Worm (Caenorhabditis elegans) whole organism, L3 larva: Measurements from ENCODE around the gene cest-2.2.
A peak's percentile ranks its signal among the peaks of the same experiment; 100 is the strongest.

Source experiments
- R02D3.7 ChIP-seq: fragments of 150-350 bp; optimal IDR thresholded peaks from 2 replicates; lab custom pipeline; 2014; ENCODE audit warnings: missing biosample characterization, missing genetic modification characterization
- ZK546.5 ChIP-seq: sonication (generic microtip); optimal IDR thresholded peaks from 2 replicates; lab custom pipeline; 2017; ENCODE audit warnings: missing biosample characterization, missing genetic modification characterization
- ceh-16 ChIP-seq: sonication (generic microtip); optimal IDR thresholded peaks from 2 replicates; lab custom pipeline; 2017; ENCODE audit warnings: missing biosample characterization, missing genetic modification characterization
- ceh-28 ChIP-seq: fragments of 150-350 bp; optimal IDR thresholded peaks from 2 replicates; lab custom pipeline; 2014; ENCODE audit warnings: missing biosample characterization, missing genetic modification reagents, missing genetic modification characterization
- ceh-9 ChIP-seq: sonication (generic microtip); optimal IDR thresholded peaks from 2 replicates; lab custom pipeline; 2018; ENCODE audit warnings: missing biosample characterization, missing genetic modification characterization
- daf-12 ChIP-seq: fragments of 150-350 bp; optimal IDR thresholded peaks from 2 replicates; lab custom pipeline; 2014; ENCODE audit warnings: missing biosample characterization, missing genetic modification reagents, missing genetic modification characterization
- egl-27 ChIP-seq: sonication (generic microtip); optimal IDR thresholded peaks from 4 replicates; lab custom pipeline; 2017; ENCODE audit warnings: missing biosample characterization, missing genetic modification reagents, missing genetic modification characterization
- elt-1 ChIP-seq: fragments of 150-350 bp; optimal IDR thresholded peaks from 2 replicates; lab custom pipeline; 2014; ENCODE audit warnings: missing biosample characterization, missing genetic modification characterization
- elt-2 ChIP-seq: sonication (generic microtip); optimal IDR thresholded peaks from 2 replicates; lab custom pipeline; 2016; ENCODE audit warnings: missing genetic modification reagents, mild to moderate bottlenecking, missing genetic modification characterization, missing compliant biosample characterization
- elt-3 ChIP-seq, 3 experiments: fragments of 150-350 bp in 1 of 3; sonication (generic microtip) in 2 of 3; optimal IDR thresholded peaks; 2 replicates in 2 of 3; 4 replicates in 1 of 3; lab custom pipeline; 2014 to 2017; ENCODE audit warnings: missing biosample characterization in 3 of 3, missing genetic modification characterization in 3 of 3
- fkh-10 ChIP-seq: sonication (generic microtip); optimal IDR thresholded peaks from 2 replicates; lab custom pipeline; 2017; ENCODE audit warnings: missing biosample characterization, missing genetic modification reagents, missing genetic modification characterization
- fos-1 ChIP-seq: fragments of 150-350 bp; optimal IDR thresholded peaks from 2 replicates; lab custom pipeline; 2014; ENCODE audit warnings: missing biosample characterization, missing genetic modification characterization
- hmg-11 ChIP-seq: sonication (generic microtip); optimal IDR thresholded peaks from 2 replicates; lab custom pipeline; 2016; ENCODE audit warnings: missing genetic modification characterization, missing compliant biosample characterization
- jun-1 ChIP-seq: fragments of 150-350 bp; optimal IDR thresholded peaks from 2 replicates; lab custom pipeline; 2014; ENCODE audit warnings: missing biosample characterization, missing genetic modification reagents, missing genetic modification characterization
- lsy-12 ChIP-seq: sonication (generic microtip); optimal IDR thresholded peaks from 2 replicates; lab custom pipeline; 2016; ENCODE audit warnings: mild to moderate bottlenecking, missing genetic modification characterization, missing compliant biosample characterization
- nfya-1 ChIP-seq: sonication (generic microtip); optimal IDR thresholded peaks from 2 replicates; lab custom pipeline; 2017; ENCODE audit warnings: missing genetic modification characterization, mild to moderate bottlenecking, missing compliant biosample characterization, antibody characterized with exemption, moderate library complexity; ENCODE audit not compliant: insufficient read depth
- nhr-11 ChIP-seq: fragments of 150-350 bp; optimal IDR thresholded peaks from 2 replicates; lab custom pipeline; 2014; ENCODE audit warnings: missing biosample characterization, missing genetic modification characterization
- nhr-23 ChIP-seq: fragments of 150-350 bp; optimal IDR thresholded peaks from 2 replicates; lab custom pipeline; 2014; ENCODE audit warnings: missing biosample characterization, missing genetic modification reagents, missing genetic modification characterization
- nhr-237 ChIP-seq: fragments of 150-350 bp; optimal IDR thresholded peaks from 2 replicates; lab custom pipeline; 2014; ENCODE audit warnings: missing biosample characterization, missing genetic modification characterization
- nhr-25 ChIP-seq: sonication (generic microtip); optimal IDR thresholded peaks from 2 replicates; lab custom pipeline; 2017; ENCODE audit warnings: missing biosample characterization, missing genetic modification characterization
- nhr-28 ChIP-seq: fragments of 150-350 bp; optimal IDR thresholded peaks from 2 replicates; lab custom pipeline; 2014; ENCODE audit warnings: missing biosample characterization, missing genetic modification characterization
- nhr-67 ChIP-seq: fragments of 150-350 bp; optimal IDR thresholded peaks from 2 replicates; lab custom pipeline; 2014; ENCODE audit warnings: missing biosample characterization, missing genetic modification characterization
- nhr-76 ChIP-seq: fragments of 150-350 bp; sonication (generic microtip); optimal IDR thresholded peaks from 5 replicates; lab custom pipeline; 2014; ENCODE audit warnings: missing biosample characterization, missing genetic modification characterization
- pha-4 ChIP-seq: fragments of 150-350 bp; optimal IDR thresholded peaks from 2 replicates; lab custom pipeline; 2014; ENCODE audit warnings: missing biosample characterization, missing genetic modification reagents, missing genetic modification characterization
- pqm-1 ChIP-seq: fragments of 150-350 bp; optimal IDR thresholded peaks from 2 replicates; lab custom pipeline; 2017; ENCODE audit warnings: missing biosample characterization, missing genetic modification characterization, inconsistent platforms
- sea-2 ChIP-seq: fragments of 150-350 bp; sonication (generic microtip); optimal IDR thresholded peaks from 4 replicates; lab custom pipeline; 2014; ENCODE audit warnings: missing biosample characterization, missing genetic modification reagents, missing genetic modification characterization
- skn-1 ChIP-seq: fragments of 150-350 bp; optimal IDR thresholded peaks from 2 replicates; lab custom pipeline; 2014; ENCODE audit warnings: missing biosample characterization, missing genetic modification characterization
- snpc-4 ChIP-seq: fragments of 150-350 bp; optimal IDR thresholded peaks from 2 replicates; lab custom pipeline; 2014; ENCODE audit warnings: missing biosample characterization, missing genetic modification characterization
- tbx-2 ChIP-seq: sonication (generic microtip); optimal IDR thresholded peaks from 2 replicates; lab custom pipeline; 2016; ENCODE audit warnings: mild to moderate bottlenecking, missing genetic modification characterization, missing compliant biosample characterization
- unc-39 ChIP-seq: sonication (generic microtip); optimal IDR thresholded peaks from 4 replicates; lab custom pipeline; 2017; ENCODE audit warnings: missing biosample characterization, missing genetic modification characterization
- unc-62 ChIP-seq: fragments of 150-350 bp; sonication (generic microtip); optimal IDR thresholded peaks from 4 replicates; lab custom pipeline; 2014; ENCODE audit warnings: missing biosample characterization, missing genetic modification reagents, missing genetic modification characterization
- zag-1 ChIP-seq: fragments of 150-350 bp; optimal IDR thresholded peaks from 2 replicates; lab custom pipeline; 2014; ENCODE audit warnings: missing biosample characterization, missing genetic modification characterization
- ztf-11 ChIP-seq: fragments of 150-350 bp; optimal IDR thresholded peaks from 2 replicates; lab custom pipeline; 2014; ENCODE audit warnings: missing biosample characterization, missing genetic modification characterization

cest-2.2 gene

ce11 chrV:14160698-14161097, 14.5 kb downstream of the cest-2.2 start, which contains the start of gene cest-1.2:
cest-1.2 (minus strand) TSS chrV:14160862.
- TF ChIP-seq ZK546.5 (no peak), snpc-4 (tag; lab: Kevin White, UChicago) (no peak), pha-4 (tag; lab: Kevin White, UChicago) (peak; percentile 15), pqm-1 (tag; lab: Kevin White, UChicago) (peak; percentile 36), elt-2 (tag; lab: Kevin White, UChicago) (peak; percentile 46), nhr-237 (tag; lab: Kevin White, UChicago) (no peak), tbx-2 (tag; lab: Kevin White, UChicago) (no peak)

- no peak for TF ChIP-seq ZK546.5
- TF ChIP-seq lsy-12 (tag; lab: Kevin White, UChicago) = no peak
- no peak for TF ChIP-seq skn-1
- TF ChIP-seq zag-1 (tag; lab: Kevin White, UChicago) = no peak
- no peak for TF ChIP-seq pha-4 (tag; lab: Kevin White, UChicago)
- no peak for TF ChIP-seq fos-1 (tag; lab: Kevin White, UChicago)
- no peak for TF ChIP-seq fkh-10 (GFP tag; lab: Kevin White, UChicago)
- TF ChIP-seq elt-3 (tag; optimal IDR thresholded peaks at IDR 0.05; lab: Kevin White, UChicago) = no peak
- TF ChIP-seq unc-39 = no peak
These were observed 18.7 kb downstream of the cest-2.2 start, which contains the start of gene AH10.2 for ce11 chrV:14156468-14156867. AH10.2 (plus strand) TSS chrV:14156768.

ce11 chrV:14153615-14154014, 21.5 kb downstream of the cest-2.2 start:
- TF ChIP-seq daf-12 (no peak), nhr-237 (tag; lab: Kevin White, UChicago) (no peak), skn-1 (no peak), egl-27 (tag; lab: Kevin White, UChicago) (no peak), nfya-1 (tag; lab: Kevin White, UChicago) (no peak), ceh-16 (tag; lab: Kevin White, UChicago) (no peak), zag-1 (tag; lab: Kevin White, UChicago) (no peak), snpc-4 (tag; lab: Kevin White, UChicago) (no peak), unc-39 (no peak), nhr-28 (tag; lab: Kevin White, UChicago) (no peak), nhr-76 (tag; lab: Kevin White, UChicago) (no peak), elt-2 (tag; lab: Kevin White, UChicago) (no peak), tbx-2 (tag; lab: Kevin White, UChicago) (no peak), sea-2 (GFP tag; lab: Kevin White, UChicago) (no peak), nhr-23 (tag; lab: Kevin White, UChicago) (no peak), jun-1 (no peak), elt-3 (tag; optimal IDR thresholded peaks at IDR 0.05; lab: Kevin White, UChicago) (no peak)

- TF ChIP-seq nhr-25 (tag; lab: Kevin White, UChicago) (peak; percentile 69), jun-1 (no peak)
These were observed 24.2 kb downstream of the cest-2.2 start for ce11 chrV:14150966-14151365.

- TF ChIP-seq jun-1 = no peak
- TF ChIP-seq elt-2 (tag; lab: Kevin White, UChicago) = no peak
- no peak for TF ChIP-seq nhr-25 (tag; lab: Kevin White, UChicago)
- TF ChIP-seq ceh-28 = no peak
These were observed 26.0 kb downstream of the cest-2.2 start for ce11 chrV:14149125-14149524.

ce11 chrV:14147114-14147513, 28.0 kb downstream of the cest-2.2 start:
- no peak for TF ChIP-seq skn-1
- TF ChIP-seq nhr-23 (tag; lab: Kevin White, UChicago) = no peak
- TF ChIP-seq tbx-2 (tag; lab: Kevin White, UChicago) = no peak
- no peak for TF ChIP-seq ZK546.5
- TF ChIP-seq nhr-25 (tag; lab: Kevin White, UChicago) = no peak
- no peak for TF ChIP-seq ceh-16 (tag; lab: Kevin White, UChicago)
- no peak for TF ChIP-seq nhr-67 (tag; lab: Kevin White, UChicago)
- no peak for TF ChIP-seq hmg-11 (tag; lab: Kevin White, UChicago)
- no peak for TF ChIP-seq nhr-76 (tag; lab: Kevin White, UChicago)
- no peak for TF ChIP-seq nhr-237 (tag; lab: Kevin White, UChicago)

ce11 chrV:14146199-14146598, 29.0 kb downstream of the cest-2.2 start, which contains the start of gene acs-10:
acs-10 (plus strand) TSS chrV:14146499.
- TF ChIP-seq R02D3.7 (no peak), nhr-23 (tag; lab: Kevin White, UChicago) (no peak), nhr-237 (tag; lab: Kevin White, UChicago) (no peak), nhr-25 (tag; lab: Kevin White, UChicago) (no peak), elt-3 (tag; optimal IDR thresholded peaks at IDR 0.05; lab: Kevin White, UChicago) (no peak), nhr-76 (tag; lab: Kevin White, UChicago) (no peak), ztf-11 (tag; lab: Kevin White, UChicago) (no peak), ceh-9 (tag; lab: Kevin White, UChicago) (no peak), elt-1 (tag; lab: Kevin White, UChicago) (no peak), unc-62 (no peak), daf-12 (no peak), nhr-11 (tag; lab: Kevin White, UChicago) (no peak), ceh-16 (tag; lab: Kevin White, UChicago) (no peak), jun-1 (no peak), skn-1 (no peak)
